Worm (Caenorhabditis elegans) whole organism, early embryonic: ENCODE measurements around the gene C25A8.1.

Source experiments
- B0310.2 ChIP-seq: sonication (generic microtip); optimal IDR thresholded peaks from 2 replicates; lab custom pipeline; 2016; ENCODE audit warnings: mild to moderate bottlenecking, missing genetic modification characterization, missing compliant biosample characterization
- F13C5.2 ChIP-seq: sonication (generic microtip); optimal IDR thresholded peaks from 2 replicates; lab custom pipeline; 2017; ENCODE audit warnings: mild to moderate bottlenecking, missing genetic modification characterization, inconsistent platforms, missing compliant biosample characterization
- aly-1 ChIP-seq: sonication (generic microtip); optimal IDR thresholded peaks from 2 replicates; lab custom pipeline; 2016; ENCODE audit warnings: missing genetic modification characterization, missing compliant biosample characterization
- ama-1 ChIP-seq: fragments of 150-350 bp; optimal IDR thresholded peaks from 2 replicates; lab custom pipeline; 2014
- ceh-13 ChIP-seq: fragments of 200-800 bp; sonication (Bioruptor generic); optimal IDR thresholded peaks from 2 replicates; lab custom pipeline; 2018; ENCODE audit warnings: mild to moderate bottlenecking, missing genetic modification characterization, missing compliant biosample characterization
- ceh-36 ChIP-seq: sonication (generic microtip); optimal IDR thresholded peaks from 2 replicates; lab custom pipeline; 2016; ENCODE audit warnings: missing genetic modification characterization, inconsistent platforms, missing compliant biosample characterization
- ets-7 ChIP-seq: sonication (generic microtip); optimal IDR thresholded peaks from 2 replicates; lab custom pipeline; 2016; ENCODE audit warnings: missing genotype, missing genetic modification characterization, missing compliant biosample characterization
- flt-1 ChIP-seq: fragments of 200-800 bp; sonication (Bioruptor generic); IDR thresholded peaks from 2 replicates; pipeline ENCODE4 v1.3.6; 2022; ENCODE audit warnings: missing genetic modification characterization, missing compliant biosample characterization
- hmbx-1 ChIP-seq: sonication (generic microtip); optimal IDR thresholded peaks from 2 replicates; lab custom pipeline; 2016; ENCODE audit warnings: mild to moderate bottlenecking, missing genetic modification characterization, missing compliant biosample characterization
- hmg-4 ChIP-seq: fragments of 200-800 bp; sonication (Bioruptor generic); optimal IDR thresholded peaks from 2 replicates; lab custom pipeline; 2018; ENCODE audit warnings: mild to moderate bottlenecking, missing genetic modification characterization, missing compliant biosample characterization
- hnd-1 ChIP-seq: sonication (generic microtip); optimal IDR thresholded peaks from 2 replicates; lab custom pipeline; 2016; ENCODE audit warnings: missing genetic modification characterization, missing compliant biosample characterization
- pes-1 ChIP-seq: fragments of 200-800 bp; sonication (Bioruptor generic); IDR thresholded peaks from 2 replicates; pipeline ENCODE4 v1.3.6; 2022; ENCODE audit warnings: missing genetic modification reagents, missing genetic modification characterization, missing compliant biosample characterization
- scrt-1 ChIP-seq: fragments of 200-800 bp; sonication (Bioruptor generic); IDR thresholded peaks from 2 replicates; pipeline ENCODE4 v1.3.6; 2022; ENCODE audit warnings: missing genetic modification characterization, missing compliant biosample characterization
- sea-1 ChIP-seq: fragments of 200-800 bp; sonication (Bioruptor generic); conservative IDR thresholded peaks from 2 replicates; pipeline ENCODE4 v1.3.6; 2022; ENCODE audit warnings: missing genetic modification characterization, missing compliant biosample characterization
- tbx-11 ChIP-seq: fragments of 200-800 bp; sonication (Bioruptor generic); IDR thresholded peaks from 2 replicates; pipeline ENCODE4 v1.3.6; 2022; ENCODE audit warnings: missing genetic modification characterization, missing compliant biosample characterization
- tbx-37 ChIP-seq: fragments of 200-800 bp; sonication (Bioruptor generic); conservative IDR thresholded peaks from 2 replicates; pipeline ENCODE4 v1.3.6; 2022; ENCODE audit warnings: missing genetic modification reagents, missing genetic modification characterization, missing compliant biosample characterization
- tra-4 ChIP-seq: sonication (generic microtip); optimal IDR thresholded peaks from 2 replicates; lab custom pipeline; 2017; ENCODE audit warnings: missing genetic modification characterization, missing compliant biosample characterization

C25A8.1 gene

ce11 chrIV:7043430-7043829 is 32.5 kb downstream of the C25A8.1 start:
- TF ChIP-seq ama-1 (lab: Kevin White, UChicago): no peak
- TF ChIP-seq aly-1 (tag; lab: Kevin White, UChicago): no peak
- TF ChIP-seq hmbx-1 (tag; lab: Kevin White, UChicago): no peak
- no peak for TF ChIP-seq ceh-13 (GFP tag; lab: Kevin White, UChicago)
- no peak for TF ChIP-seq pes-1 (GFP tag; lab: Robert Waterston, UW)
- no peak for TF ChIP-seq B0310.2 (tag; lab: Kevin White, UChicago)
- TF ChIP-seq tbx-11: no peak
- TF ChIP-seq ceh-36 (tag; lab: Kevin White, UChicago): no peak
- no peak for TF ChIP-seq flt-1 (GFP tag; lab: Robert Waterston, UW)
- TF ChIP-seq scrt-1 (GFP tag; lab: Robert Waterston, UW): no peak
- TF ChIP-seq ets-7 (tag; lab: Kevin White, UChicago): no peak
- no peak for TF ChIP-seq F13C5.2 (tag; lab: Kevin White, UChicago)

DNA sequence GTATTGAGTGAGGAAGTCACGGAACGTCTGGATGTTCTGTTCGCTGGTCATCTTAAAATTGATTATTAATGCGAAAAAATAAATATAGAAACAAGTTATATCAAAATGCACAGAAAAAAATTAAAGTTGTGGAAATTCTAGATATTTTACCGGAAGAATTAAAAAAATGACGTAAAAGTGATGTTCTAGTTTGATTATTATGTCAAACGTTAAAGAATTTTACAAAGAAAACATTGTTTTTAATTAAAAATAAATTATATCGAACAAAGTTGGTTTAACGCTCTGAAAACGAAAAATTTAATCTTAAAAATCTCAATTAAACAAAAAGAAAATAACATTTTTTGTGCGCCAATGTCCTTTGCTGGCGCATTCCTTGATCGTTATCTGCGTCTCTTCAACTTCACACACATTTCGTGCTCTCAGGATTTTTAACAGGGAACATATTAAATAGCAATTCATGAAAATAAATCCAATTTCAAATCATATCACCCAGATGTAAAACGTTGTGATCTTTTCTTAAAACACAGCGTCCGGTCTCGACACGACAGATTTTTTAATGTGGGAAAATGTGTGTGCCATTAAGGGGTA is 33.7 kb downstream of the C25A8.1 start, which contains the start of gene tin-9.1:
Gene tin-9.1 (minus strand): TSS at position 51 of the 588 bp plus-strand sequence.
- TF ChIP-seq hmbx-1 (tag; lab: Kevin White, UChicago): no peak
- no peak for TF ChIP-seq ets-7 (tag; lab: Kevin White, UChicago)
- TF ChIP-seq ama-1 (lab: Kevin White, UChicago): no peak
- no peak for TF ChIP-seq scrt-1 (GFP tag; lab: Robert Waterston, UW)
- no peak for TF ChIP-seq B0310.2 (tag; lab: Kevin White, UChicago)
- TF ChIP-seq hmg-4 (GFP tag; lab: Kevin White, UChicago): no peak
- no peak for TF ChIP-seq hnd-1 (tag; lab: Kevin White, UChicago)
- TF ChIP-seq ceh-36 (tag; lab: Kevin White, UChicago): no peak
- TF ChIP-seq flt-1 (GFP tag; lab: Robert Waterston, UW): no peak
- TF ChIP-seq F13C5.2 (tag; lab: Kevin White, UChicago): no peak
- TF ChIP-seq tbx-11: no peak
- TF ChIP-seq aly-1 (tag; lab: Kevin White, UChicago): no peak
- TF ChIP-seq ceh-13 (GFP tag; lab: Kevin White, UChicago): no peak

ce11 chrIV:7045362-7045936 is 34.5 kb downstream of the C25A8.1 start:
- TF ChIP-seq hmg-4 (GFP tag; lab: Kevin White, UChicago) (no peak), aly-1 (tag; lab: Kevin White, UChicago) (no peak), tbx-11 (no peak), flt-1 (GFP tag; lab: Robert Waterston, UW) (no peak), sea-1 (no peak), tra-4 (tag; lab: Kevin White, UChicago) (no peak), B0310.2 (tag; lab: Kevin White, UChicago) (no peak), ceh-13 (GFP tag; lab: Kevin White, UChicago) (no peak), F13C5.2 (tag; lab: Kevin White, UChicago) (no peak), scrt-1 (GFP tag; lab: Robert Waterston, UW) (no peak), ceh-36 (tag; lab: Kevin White, UChicago) (no peak), pes-1 (GFP tag; lab: Robert Waterston, UW) (no peak), tbx-37 (no peak), hnd-1 (tag; lab: Kevin White, UChicago) (no peak), hmbx-1 (tag; lab: Kevin White, UChicago) (no peak), ets-7 (tag; lab: Kevin White, UChicago) (no peak), ama-1 (lab: Kevin White, UChicago) (no peak)

ce11 chrIV:7046641-7047361 is 35.9 kb downstream of the C25A8.1 start:
- no peak for TF ChIP-seq B0310.2 (tag; lab: Kevin White, UChicago)
- no peak for TF ChIP-seq scrt-1 (GFP tag; lab: Robert Waterston, UW)

DNA sequence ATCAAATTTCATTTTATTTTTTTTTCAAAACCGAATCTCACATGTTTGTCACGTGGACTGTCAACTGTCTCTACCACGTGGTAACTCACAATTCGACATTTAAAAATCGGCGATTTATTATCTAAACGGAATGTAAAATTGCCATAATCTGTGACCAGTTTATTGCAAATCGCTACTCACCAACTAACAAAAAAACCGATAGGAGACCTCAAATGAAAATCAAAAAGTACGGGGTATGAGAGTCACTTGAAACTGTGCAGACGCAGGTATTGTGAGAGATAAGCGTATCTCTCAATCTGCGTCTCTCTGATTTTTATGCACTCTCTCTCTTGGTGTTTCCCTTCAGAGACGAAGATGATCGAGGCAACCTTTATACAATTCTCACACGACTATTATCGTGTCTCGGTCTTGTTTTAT is 36.8 kb downstream of the C25A8.1 start:
- no peak for TF ChIP-seq hmbx-1 (tag; lab: Kevin White, UChicago)

- TF ChIP-seq ceh-13 (GFP tag; lab: Kevin White, UChicago) (no peak), B0310.2 (tag; lab: Kevin White, UChicago) (no peak), tra-4 (tag; lab: Kevin White, UChicago) (no peak), ets-7 (tag; lab: Kevin White, UChicago) (no peak), tbx-37 (no peak), ceh-36 (tag; lab: Kevin White, UChicago) (no peak)
These were observed 37.8 kb downstream of the C25A8.1 start for ce11 chrIV:7048637-7049245.

ce11 chrIV:7049672-7050206 is 38.8 kb downstream of the C25A8.1 start, which contains the start of gene nhr-105:
Gene nhr-105, plus strand, starts transcription at chrIV:7050156.
- TF ChIP-seq tra-4 (tag; lab: Kevin White, UChicago): no peak
